Worm (Caenorhabditis elegans) whole organism, late embryonic: ENCODE results near the gene ensh-1.

Experiments used
- C08G9.2 ChIP-seq: sonication (generic microtip); optimal IDR thresholded peaks from 2 replicates; lab custom pipeline; 2016; ENCODE audit warnings: mild to moderate bottlenecking, missing genetic modification characterization, moderate library complexity, missing compliant biosample characterization
- K02D7.2 ChIP-seq: sonication (generic microtip); optimal IDR thresholded peaks from 2 replicates; lab custom pipeline; 2017; ENCODE audit warnings: mild to moderate bottlenecking, missing genetic modification characterization, missing compliant biosample characterization
- Y22D7AL.16 ChIP-seq: sonication (generic microtip); optimal IDR thresholded peaks from 2 replicates; lab custom pipeline; 2016; ENCODE audit warnings: missing genetic modification characterization, missing compliant biosample characterization
- ama-1 ChIP-seq: fragments of 150-350 bp; optimal IDR thresholded peaks from 2 replicates; lab custom pipeline; 2014
- ceh-14 ChIP-seq: sonication (generic microtip); optimal IDR thresholded peaks from 2 replicates; lab custom pipeline; 2016; ENCODE audit warnings: missing genotype, missing genetic modification characterization, missing compliant biosample characterization
- ceh-2 ChIP-seq: sonication (generic microtip); optimal IDR thresholded peaks from 2 replicates; lab custom pipeline; 2016; ENCODE audit warnings: missing genotype, missing genetic modification characterization, missing compliant biosample characterization
- ceh-22 ChIP-seq: sonication (generic microtip); optimal IDR thresholded peaks from 2 replicates; lab custom pipeline; 2017; ENCODE audit warnings: missing biosample characterization, missing genetic modification characterization
- ceh-24 ChIP-seq: sonication (generic microtip); optimal IDR thresholded peaks from 2 replicates; lab custom pipeline; 2016; ENCODE audit warnings: mild to moderate bottlenecking, missing genetic modification characterization, missing compliant biosample characterization
- ceh-30 ChIP-seq: fragments of 150-350 bp; optimal IDR thresholded peaks from 2 replicates; lab custom pipeline; 2014; ENCODE audit warnings: missing biosample characterization, missing genetic modification characterization
- ceh-31 ChIP-seq: sonication (generic microtip); optimal IDR thresholded peaks from 2 replicates; lab custom pipeline; 2016; ENCODE audit warnings: missing genetic modification characterization, missing compliant biosample characterization
- ceh-45 ChIP-seq: fragments of 200-800 bp; sonication (Bioruptor generic); IDR thresholded peaks from 2 replicates; pipeline ENCODE4 v1.3.6; 2022; ENCODE audit warnings: missing genetic modification reagents, missing genetic modification characterization, missing compliant biosample characterization
- ceh-48 ChIP-seq: sonication (generic microtip); optimal IDR thresholded peaks from 2 replicates; lab custom pipeline; 2016; ENCODE audit warnings: missing genetic modification characterization, inconsistent platforms, missing compliant biosample characterization
- ceh-9 ChIP-seq: sonication (generic microtip); optimal IDR thresholded peaks from 2 replicates; lab custom pipeline; 2016; ENCODE audit warnings: mild to moderate bottlenecking, missing genetic modification characterization, inconsistent platforms, missing compliant biosample characterization
- che-1 ChIP-seq: sonication (generic microtip); optimal IDR thresholded peaks from 2 replicates; lab custom pipeline; 2016; ENCODE audit warnings: mild to moderate bottlenecking, missing genetic modification characterization, missing compliant biosample characterization
- dve-1 ChIP-seq: sonication (generic microtip); optimal IDR thresholded peaks from 2 replicates; lab custom pipeline; 2017; ENCODE audit warnings: antibody characterized with exemption, mild to moderate bottlenecking, missing genetic modification characterization, missing compliant biosample characterization
- elt-2 ChIP-seq: sonication (generic microtip); optimal IDR thresholded peaks from 2 replicates; lab custom pipeline; 2016; ENCODE audit warnings: missing genetic modification reagents, missing genetic modification characterization, missing compliant biosample characterization
- elt-4 ChIP-seq: sonication (generic microtip); optimal IDR thresholded peaks from 2 replicates; lab custom pipeline; 2016; ENCODE audit warnings: missing genetic modification characterization, missing compliant biosample characterization
- ets-4 ChIP-seq: sonication (generic microtip); optimal IDR thresholded peaks from 2 replicates; lab custom pipeline; 2016; ENCODE audit warnings: missing genetic modification characterization, missing compliant biosample characterization
- hlh-15 ChIP-seq: sonication (generic microtip); optimal IDR thresholded peaks from 2 replicates; lab custom pipeline; 2016; ENCODE audit warnings: missing genetic modification characterization, missing compliant biosample characterization
- hlh-30 ChIP-seq: sonication (generic microtip); optimal IDR thresholded peaks from 2 replicates; lab custom pipeline; 2017; ENCODE audit warnings: antibody characterized with exemption, missing genetic modification characterization, missing compliant biosample characterization; ENCODE audit not compliant: insufficient read depth
- hlh-8 ChIP-seq: sonication (generic microtip); optimal IDR thresholded peaks from 2 replicates; lab custom pipeline; 2016; ENCODE audit warnings: missing genotype, missing genetic modification characterization, missing compliant biosample characterization
- lim-6 ChIP-seq: sonication (generic microtip); optimal IDR thresholded peaks from 2 replicates; lab custom pipeline; 2016; ENCODE audit warnings: missing genetic modification characterization, missing compliant biosample characterization
- lin-11 ChIP-seq: fragments of 200-800 bp; sonication (Bioruptor generic); optimal IDR thresholded peaks from 2 replicates; lab custom pipeline; 2018; ENCODE audit warnings: mild to moderate bottlenecking, missing genetic modification characterization, missing compliant biosample characterization
- madf-2 ChIP-seq: sonication (generic microtip); optimal IDR thresholded peaks from 2 replicates; lab custom pipeline; 2017; ENCODE audit warnings: missing genetic modification characterization, missing compliant biosample characterization
- mec-3 ChIP-seq: sonication (generic microtip); optimal IDR thresholded peaks from 2 replicates; lab custom pipeline; 2016; ENCODE audit warnings: borderline replicate concordance, missing genetic modification characterization, missing compliant biosample characterization
- nhr-232 ChIP-seq: sonication (generic microtip); optimal IDR thresholded peaks from 2 replicates; lab custom pipeline; 2016; ENCODE audit warnings: missing genetic modification characterization, missing compliant biosample characterization
- pag-3 ChIP-seq: sonication (generic microtip); optimal IDR thresholded peaks from 2 replicates; lab custom pipeline; 2016; ENCODE audit warnings: missing compliant biosample characterization, missing genetic modification characterization, borderline replicate concordance
- pqm-1 ChIP-seq: sonication (generic microtip); optimal IDR thresholded peaks from 2 replicates; lab custom pipeline; 2016; ENCODE audit warnings: missing genetic modification characterization, missing compliant biosample characterization
- ref-2 ChIP-seq: sonication (generic microtip); optimal IDR thresholded peaks from 2 replicates; lab custom pipeline; 2016; ENCODE audit warnings: missing genetic modification characterization, missing compliant biosample characterization
- sdc-2 ChIP-seq: sonication (generic microtip); optimal IDR thresholded peaks from 2 replicates; lab custom pipeline; 2016; ENCODE audit warnings: missing genotype, missing genetic modification characterization, missing compliant biosample characterization
- sox-4 ChIP-seq: sonication (generic microtip); optimal IDR thresholded peaks from 2 replicates; lab custom pipeline; 2017; ENCODE audit warnings: mild to moderate bottlenecking, missing genetic modification characterization, inconsistent platforms, missing compliant biosample characterization
- tbx-2 ChIP-seq: sonication (generic microtip); optimal IDR thresholded peaks from 2 replicates; lab custom pipeline; 2016; ENCODE audit warnings: missing genetic modification characterization, missing compliant biosample characterization
- tbx-7 ChIP-seq: sonication (generic microtip); optimal IDR thresholded peaks from 2 replicates; lab custom pipeline; 2016; ENCODE audit warnings: missing genotype, missing genetic modification characterization, missing compliant biosample characterization
- ttx-3 ChIP-seq: sonication (generic microtip); optimal IDR thresholded peaks from 2 replicates; lab custom pipeline; 2016; ENCODE audit warnings: missing genetic modification reagents, missing genetic modification characterization, missing compliant biosample characterization
- unc-42 ChIP-seq: sonication (generic microtip); optimal IDR thresholded peaks from 2 replicates; lab custom pipeline; 2016; ENCODE audit warnings: missing genotype, missing genetic modification characterization, missing compliant biosample characterization
- unc-55 ChIP-seq: sonication (generic microtip); optimal IDR thresholded peaks from 2 replicates; lab custom pipeline; 2017; ENCODE audit warnings: missing biosample characterization, missing genetic modification reagents, missing genetic modification characterization
- ztf-16 ChIP-seq: sonication (generic microtip); optimal IDR thresholded peaks from 2 replicates; lab custom pipeline; 2017; ENCODE audit warnings: missing genetic modification characterization, missing compliant biosample characterization

Gene ensh-1

ce11 chrX:8892808-8893207, 12.4 kb upstream of the ensh-1 start, which contains the start of gene C13E3.1:
Gene C13E3.1, plus strand, starts transcription at chrX:8893108.
- TF ChIP-seq ama-1 (lab: Kevin White, UChicago) (no peak), ceh-30 (no peak), elt-4 (tag; lab: Kevin White, UChicago) (no peak), ceh-22 (tag; lab: Kevin White, UChicago) (no peak), K02D7.2 (tag; lab: Kevin White, UChicago) (no peak), ceh-45 (GFP tag; lab: Robert Waterston, UW) (no peak), ets-4 (tag; lab: Kevin White, UChicago) (no peak), mec-3 (tag; lab: Kevin White, UChicago) (no peak), lim-6 (tag; lab: Kevin White, UChicago) (no peak), Y22D7AL.16 (tag; lab: Kevin White, UChicago) (no peak), C08G9.2 (tag; lab: Kevin White, UChicago) (no peak), lin-11 (tag; lab: Kevin White, UChicago) (no peak), ttx-3 (no peak), hlh-8 (tag; lab: Kevin White, UChicago) (no peak), che-1 (no peak)

ce11 chrX:8902920-8903319, 2.3 kb upstream of the ensh-1 start:
- TF ChIP-seq ceh-14 (no peak), sdc-2 (tag; lab: Kevin White, UChicago) (no peak)

ce11 chrX:8911077-8911476, 5.9 kb downstream of the ensh-1 start, which contains the start of gene cyn-8:
Gene cyn-8, plus strand, starts transcription at chrX:8911293.
- no peak for TF ChIP-seq lin-11 (tag; lab: Kevin White, UChicago)
- peak; percentile 72 for TF ChIP-seq unc-42 (tag; lab: Kevin White, UChicago)
- peak; percentile 38 for TF ChIP-seq ceh-31 (tag; lab: Kevin White, UChicago)
- peak; percentile 23 for TF ChIP-seq tbx-2 (tag; lab: Kevin White, UChicago)
- TF ChIP-seq ref-2 = peak; percentile 56
- TF ChIP-seq mec-3 (tag; lab: Kevin White, UChicago) = no peak
- no peak for TF ChIP-seq ama-1 (lab: Kevin White, UChicago)
- no peak for TF ChIP-seq hlh-30 (tag; lab: Kevin White, UChicago)
- TF ChIP-seq tbx-7 (tag; lab: Kevin White, UChicago) = no peak
- TF ChIP-seq ceh-2 = no peak
- no peak for TF ChIP-seq ceh-48 (tag; lab: Kevin White, UChicago)
- TF ChIP-seq madf-2 (tag; lab: Kevin White, UChicago) = no peak
- peak; percentile 39 for TF ChIP-seq elt-2 (tag; lab: Kevin White, UChicago)
- no peak for TF ChIP-seq ztf-16
- no peak for TF ChIP-seq ceh-9 (tag; lab: Kevin White, UChicago)
- no peak for TF ChIP-seq hlh-15
- TF ChIP-seq elt-4 (tag; lab: Kevin White, UChicago) = no peak
- no peak for TF ChIP-seq ceh-24 (tag; lab: Kevin White, UChicago)

- TF ChIP-seq ceh-22 (tag; lab: Kevin White, UChicago) (no peak), dve-1 (tag; lab: Kevin White, UChicago) (no peak), ztf-16 (no peak), pag-3 (tag; lab: Kevin White, UChicago) (no peak), pqm-1 (tag; lab: Kevin White, UChicago) (no peak), ceh-30 (no peak), unc-55 (GFP tag; lab: Kevin White, UChicago) (no peak), lin-11 (tag; lab: Kevin White, UChicago) (no peak), nhr-232 (tag; lab: Kevin White, UChicago) (no peak), sox-4 (tag; lab: Kevin White, UChicago) (no peak)
- TF ChIP-seq, all 69 proteins: peak for 0
Observed at ce11 chrX:8917730-8918129, 12.5 kb downstream of the ensh-1 start.
